Fruit fly (Drosophila melanogaster) S2 (cell line): ENCODE measurements around the gene CG31121.

Experiments
- CG8478 ChIP-seq: fragments of >200 bp; optimal IDR thresholded peaks from 2 replicates; lab custom pipeline; 2018
- CTCF ChIP-seq, 2 experiments: fragments of >200 bp; optimal IDR thresholded peaks; 2 replicates each; lab custom pipeline; 2018

The CG31121 gene

dm6 chr3R:24900816-24901215, 6.4 kb upstream of the CG31121 start, which contains the start of gene CG10845:
Gene CG10845 (plus strand): TSS chr3R:24901116.
- no peak for TF ChIP-seq CG8478 (lab: Kevin White, UChicago)
- no peak for TF ChIP-seq CTCF (optimal IDR thresholded peaks at IDR 0.05; lab: Kevin White, UChicago)

dm6 chr3R:24893320-24893955, 967 bp downstream of the CG31121 start:
- TF ChIP-seq CG8478 (lab: Kevin White, UChicago): no peak

dm6 chr3R:24890919-24891318, 3.5 kb downstream of the CG31121 start:
- TF ChIP-seq CTCF (optimal IDR thresholded peaks at IDR 0.05; lab: Kevin White, UChicago) (no peak), CG8478 (lab: Kevin White, UChicago) (no peak)

dm6 chr3R:24890217-24890616, 4.2 kb downstream of the CG31121 start:
- TF ChIP-seq CTCF (optimal IDR thresholded peaks at IDR 0.05; lab: Kevin White, UChicago) (no peak), CG8478 (lab: Kevin White, UChicago) (no peak)

dm6 chr3R:24889303-24889892, 5.0 kb downstream of the CG31121 start:
- TF ChIP-seq CG8478 (lab: Kevin White, UChicago): no peak
- TF ChIP-seq CTCF (optimal IDR thresholded peaks at IDR 0.05; lab: Kevin White, UChicago): no peak

- TF ChIP-seq CTCF (optimal IDR thresholded peaks at IDR 0.05; lab: Kevin White, UChicago): no peak
- TF ChIP-seq CG8478 (lab: Kevin White, UChicago): no peak
These were observed 6.0 kb downstream of the CG31121 start for dm6 chr3R:24888418-24888817.

- TF ChIP-seq CTCF (optimal IDR thresholded peaks at IDR 0.05; lab: Kevin White, UChicago): no peak
- TF ChIP-seq CG8478 (lab: Kevin White, UChicago): no peak
These were observed 7.9 kb downstream of the CG31121 start for dm6 chr3R:24886470-24886869.

- TF ChIP-seq CTCF (optimal IDR thresholded peaks at IDR 0.05; lab: Kevin White, UChicago) (no peak), CG8478 (lab: Kevin White, UChicago) (no peak)
These were observed 15.8 kb downstream of the CG31121 start for dm6 chr3R:24878655-24879054.

dm6 chr3R:24876843-24877457, 17.5 kb downstream of the CG31121 start, which contains the start of the genes CG11089 and CG31381:
Gene CG11089 (plus strand): TSS chr3R:24877045.
Gene CG31381 (plus strand): TSS chr3R:24877045.
- TF ChIP-seq CG8478 (lab: Kevin White, UChicago) (no peak), CTCF (optimal IDR thresholded peaks at IDR 0.05; lab: Kevin White, UChicago) (no peak)

dm6 chr3R:24875939-24876842, 18.2 kb downstream of the CG31121 start, which contains the start of gene CG3744:
Gene CG3744 (minus strand): TSS chr3R:24876654.
- TF ChIP-seq CTCF (optimal IDR thresholded peaks at IDR 0.05; lab: Kevin White, UChicago): no peak
- no peak for TF ChIP-seq CG8478 (lab: Kevin White, UChicago)

- no peak for TF ChIP-seq CG8478 (lab: Kevin White, UChicago)
- peak in 1 of 2 experiments; percentile 24 for TF ChIP-seq CTCF (optimal IDR thresholded peaks at IDR 0.05; lab: Kevin White, UChicago)
These were observed 23.9 kb downstream of the CG31121 start, which contains the start of gene CycB3 for dm6 chr3R:24870389-24871048. Gene CycB3 (minus strand): TSS chr3R:24870816.

- no peak for TF ChIP-seq CTCF (optimal IDR thresholded peaks at IDR 0.05; lab: Kevin White, UChicago)
- no peak for TF ChIP-seq CG8478 (lab: Kevin White, UChicago)
These were observed 26.4 kb downstream of the CG31121 start for dm6 chr3R:24867956-24868355.

dm6 chr3R:24866976-24867375, 27.4 kb downstream of the CG31121 start:
- TF ChIP-seq CG8478 (lab: Kevin White, UChicago) (no peak), CTCF (optimal IDR thresholded peaks at IDR 0.05; lab: Kevin White, UChicago) (no peak)
